Fruit fly (Drosophila melanogaster): ENCODE results near the gene fln.

DNA sequence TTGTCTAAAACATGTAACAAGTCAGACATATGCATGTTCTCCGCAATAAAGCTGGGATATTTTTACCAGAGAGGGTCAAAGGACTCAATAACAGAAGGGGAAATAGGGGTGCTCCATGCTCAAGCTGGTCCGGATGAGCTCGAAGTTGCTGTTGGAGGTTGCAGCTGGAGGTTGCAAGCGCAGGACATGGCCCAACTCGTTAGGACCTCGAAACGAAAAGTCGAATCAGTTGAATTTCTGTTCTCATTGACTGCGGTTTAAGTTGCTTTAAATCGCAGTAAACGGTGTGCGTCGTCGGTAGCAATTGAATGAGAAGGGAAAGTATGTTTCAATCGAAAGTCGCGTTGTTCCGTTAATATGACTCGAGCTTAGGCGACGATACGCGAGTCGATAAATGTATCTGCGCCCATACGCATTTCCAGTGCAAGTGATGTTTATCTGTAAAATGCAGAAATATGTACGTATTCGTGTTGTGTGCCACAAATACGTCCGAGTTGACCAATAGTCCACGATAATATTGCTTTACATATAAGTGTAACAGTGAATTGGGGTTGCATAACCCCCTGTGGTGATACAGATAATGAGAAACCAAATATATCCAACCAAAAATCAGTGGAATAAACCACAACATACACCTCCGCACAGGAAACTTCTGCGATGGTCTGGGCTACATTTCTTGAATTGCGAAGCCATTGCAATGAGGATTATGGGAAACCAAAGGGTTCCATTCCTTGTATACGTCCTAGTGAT is 14.2 kb upstream of the fln start, which contains the start of gene kug:
- TF ChIP-seq ttk (optimal IDR thresholded peaks at IDR 0.05) = no peak
- TF ChIP-seq insv (optimal IDR thresholded peaks at IDR 0.05) = no peak
- no peak for TF ChIP-seq psq (optimal IDR thresholded peaks at IDR 0.05)
- TF ChIP-seq Myc (optimal IDR thresholded peaks at IDR 0.05) = no peak
- no peak for TF ChIP-seq h (optimal IDR thresholded peaks at IDR 0.05)
- no peak for TF ChIP-seq Sin3A (optimal IDR thresholded peaks at IDR 0.05)

Measured in Kc167 (cell line).